Fruit fly (Drosophila melanogaster) whole organism, embryonic: ENCODE data around the gene Tre1.
A peak's percentile ranks its signal among the peaks of the same experiment; 100 is the strongest.

Experiments
- C15 ChIP-seq: fragments of 200-800 bp; sonication (Bioruptor generic); IDR thresholded peaks from 3 replicates; pipeline ENCODE4 v1.3.6; 2022; ENCODE audit warnings: missing biosample characterization, missing genetic modification characterization
- CG11085 ChIP-seq: fragments of 200-800 bp; sonication (Bioruptor generic); IDR thresholded peaks from 2 replicates; pipeline ENCODE4 v1.3.6; 2022; ENCODE audit warnings: missing biosample characterization, missing genetic modification characterization
- CG11247 ChIP-seq: fragments of 200-800 bp; sonication (Bioruptor generic); IDR thresholded peaks from 2 replicates; pipeline ENCODE4 v1.3.6; 2022; ENCODE audit warnings: missing biosample characterization, missing genetic modification characterization
- CG12942 ChIP-seq: fragments of 200-800 bp; sonication (Bioruptor generic); optimal IDR thresholded peaks from 3 replicates; lab custom pipeline; 2016; ENCODE audit warnings: missing biosample characterization, missing genetic modification characterization
- CG13287 ChIP-seq: fragments of 200-800 bp; sonication (Bioruptor generic); IDR thresholded peaks from 2 replicates; pipeline ENCODE4 v1.3.6; 2022; ENCODE audit warnings: missing biosample characterization, missing genetic modification characterization; ENCODE audit not compliant: partially characterized antibody
- CG13624 ChIP-seq: fragments of 200-800 bp; sonication (Bioruptor generic); optimal IDR thresholded peaks from 2 replicates; lab custom pipeline; 2016; ENCODE audit warnings: missing biosample characterization, missing genetic modification characterization
- CG13894 ChIP-seq: fragments of 200-800 bp; sonication (Bioruptor generic); optimal IDR thresholded peaks from 3 replicates; lab custom pipeline; 2018; ENCODE audit warnings: missing biosample characterization, mild to moderate bottlenecking, missing genetic modification characterization, moderate library complexity
- CG15269 ChIP-seq: fragments of 200-800 bp; sonication (Bioruptor generic); optimal IDR thresholded peaks from 2 replicates; lab custom pipeline; 2018; ENCODE audit warnings: missing biosample characterization, mild to moderate bottlenecking, missing genetic modification characterization, moderate library complexity
- CG15479 ChIP-seq: fragments of 200-800 bp; sonication (Bioruptor generic); optimal IDR thresholded peaks from 3 replicates; lab custom pipeline; 2019; ENCODE audit warnings: missing biosample characterization, mild to moderate bottlenecking, missing genetic modification characterization, moderate library complexity
- CG1602 ChIP-seq: fragments of 200-800 bp; sonication (Bioruptor generic); optimal IDR thresholded peaks from 3 replicates; lab custom pipeline; 2016; ENCODE audit warnings: missing biosample characterization, missing genetic modification characterization
- CG1647 ChIP-seq: fragments of 200-800 bp; sonication (Bioruptor generic); optimal IDR thresholded peaks from 3 replicates; lab custom pipeline; 2016; ENCODE audit warnings: missing biosample characterization, missing genetic modification characterization
- CG17359 ChIP-seq: fragments of 200-800 bp; sonication (Bioruptor generic); optimal IDR thresholded peaks from 3 replicates; lab custom pipeline; 2018; ENCODE audit warnings: missing biosample characterization, mild to moderate bottlenecking, missing genetic modification characterization, moderate library complexity
- CG18262 ChIP-seq: fragments of 200-800 bp; optimal IDR thresholded peaks from 3 replicates; lab custom pipeline; 2019; ENCODE audit warnings: missing biosample characterization, mild to moderate bottlenecking, missing genetic modification characterization, moderate library complexity
- CG1832 ChIP-seq: fragments of 200-800 bp; sonication (Bioruptor generic); optimal IDR thresholded peaks from 2 replicates; lab custom pipeline; 2017; ENCODE audit warnings: missing biosample characterization, mild to moderate bottlenecking, missing genetic modification characterization, inconsistent platforms
- CG18619 ChIP-seq: fragments of 200-800 bp; sonication (Bioruptor generic); optimal IDR thresholded peaks from 3 replicates; lab custom pipeline; 2017; ENCODE audit warnings: missing biosample characterization, mild to moderate bottlenecking, missing genetic modification characterization
- CG2199 ChIP-seq: fragments of 200-800 bp; sonication (Bioruptor generic); IDR thresholded peaks from 3 replicates; pipeline ENCODE4 v1.3.6; 2022; ENCODE audit warnings: missing biosample characterization, missing genetic modification characterization
- CG3065 ChIP-seq: fragments of 200-800 bp; sonication (Bioruptor generic); optimal IDR thresholded peaks from 2 replicates; lab custom pipeline; 2016; ENCODE audit warnings: missing biosample characterization, missing genetic modification characterization
- CG3726 ChIP-seq: fragments of 200-800 bp; sonication (Bioruptor generic); IDR thresholded peaks from 3 replicates; pipeline ENCODE4, ENCODE4 v1.3.6; 2022; ENCODE audit warnings: missing biosample characterization, missing genetic modification characterization
- CG3838 ChIP-seq: fragments of 200-800 bp; sonication (Bioruptor generic); optimal IDR thresholded peaks from 3 replicates; lab custom pipeline; 2016; ENCODE audit warnings: missing biosample characterization, missing genetic modification characterization
- CG5180 ChIP-seq: fragments of 200-800 bp; sonication (Bioruptor generic); optimal IDR thresholded peaks from 3 replicates; lab custom pipeline; 2017; ENCODE audit warnings: missing biosample characterization, missing genetic modification characterization, mild to moderate bottlenecking, moderate library complexity, missing genetic modification reagents
- CG6765 ChIP-seq: fragments of 200-800 bp; sonication (Bioruptor generic); optimal IDR thresholded peaks from 3 replicates; lab custom pipeline; 2017; ENCODE audit warnings: missing biosample characterization, mild to moderate bottlenecking, missing genetic modification characterization
- CG9609 ChIP-seq: fragments of 200-800 bp; sonication (Bioruptor generic); optimal IDR thresholded peaks from 3 replicates; lab custom pipeline; 2016; ENCODE audit warnings: missing biosample characterization, missing genetic modification characterization
- CG9817 ChIP-seq: fragments of 200-800 bp; sonication (Bioruptor generic); optimal IDR thresholded peaks from 2 replicates; lab custom pipeline; 2018; ENCODE audit warnings: missing biosample characterization, mild to moderate bottlenecking, missing genetic modification characterization, moderate library complexity
- Chrac-16 ChIP-seq: fragments of 200-800 bp; sonication (Bioruptor generic); optimal IDR thresholded peaks from 3 replicates; lab custom pipeline; 2016; ENCODE audit warnings: missing biosample characterization, missing genetic modification characterization
- Doc2 ChIP-seq: fragments of 200-800 bp; sonication (Bioruptor generic); IDR thresholded peaks from 2 replicates; pipeline ENCODE4 v1.3.6; 2022; ENCODE audit warnings: missing biosample characterization, missing genetic modification characterization
- Ets65A ChIP-seq: fragments of 200-800 bp; sonication (Bioruptor generic); peaks from one replicate; lab custom pipeline; 2016; ENCODE audit warnings: missing biosample characterization, missing genetic modification characterization
- Gsc ChIP-seq: fragments of 200-800 bp; sonication (Bioruptor generic); IDR thresholded peaks from 2 replicates; pipeline ENCODE4 v1.3.6; 2022; ENCODE audit warnings: missing biosample characterization, missing genetic modification characterization
- Gug ChIP-seq: fragments of 200-800 bp; sonication (Bioruptor generic); IDR thresholded peaks from 4 replicates; pipeline ENCODE4 v1.3.6; 2022; ENCODE audit warnings: missing biosample characterization, missing genetic modification characterization
- HHEX ChIP-seq: fragments of 200-800 bp; sonication (Bioruptor generic); optimal IDR thresholded peaks from 3 replicates; lab custom pipeline; 2017; ENCODE audit warnings: missing biosample characterization, mild to moderate bottlenecking, missing genetic modification characterization, missing genetic modification reagents
- HLHmδ ChIP-seq: fragments of 200-800 bp; sonication (Bioruptor generic); optimal IDR thresholded peaks from 2 replicates; lab custom pipeline; 2018; ENCODE audit warnings: missing biosample characterization, mild to moderate bottlenecking, missing genetic modification characterization, moderate library complexity
- Hr78 ChIP-seq, 2 experiments: fragments of 200-800 bp in 1 of 2; fragments of >200 bp in 1 of 2; sonication (Bioruptor generic) in 1 of 2; optimal IDR thresholded peaks; 2 replicates each; lab custom pipeline; 2017 to 2019; ENCODE audit warnings: missing biosample characterization in 2 of 2, missing genetic modification characterization in 2 of 2, mild to moderate bottlenecking in 1 of 2, moderate library complexity in 1 of 2
- Mad ChIP-seq: fragments of 200-800 bp; sonication (Bioruptor generic); optimal IDR thresholded peaks from 2 replicates; lab custom pipeline; 2016; ENCODE audit warnings: missing biosample characterization, missing genetic modification characterization
- Med ChIP-seq: fragments of 200-800 bp; sonication (Bioruptor generic); peaks from one replicate; lab custom pipeline; 2016; ENCODE audit warnings: missing biosample characterization, missing genetic modification characterization, mild to moderate bottlenecking, inconsistent platforms, moderate library complexity
- Oli ChIP-seq: fragments of 200-800 bp; sonication (Bioruptor generic); optimal IDR thresholded peaks from 2 replicates; lab custom pipeline; 2018; ENCODE audit warnings: missing biosample characterization, mild to moderate bottlenecking, missing genetic modification characterization, moderate library complexity
- Optix ChIP-seq: fragments of 200-800 bp; sonication (Bioruptor generic); IDR thresholded peaks from 3 replicates; pipeline ENCODE4 v1.3.6; 2022; ENCODE audit warnings: missing biosample characterization, missing genetic modification characterization
- Scr ChIP-seq: fragments of 200-800 bp; sonication (Bioruptor generic); IDR thresholded peaks from 2 replicates; pipeline ENCODE4 v1.3.6; 2022; ENCODE audit warnings: missing biosample characterization, missing genetic modification characterization; ENCODE audit not compliant: partially characterized antibody
- Usf ChIP-seq: fragments of 200-800 bp; sonication (Bioruptor generic); optimal IDR thresholded peaks from 2 replicates; lab custom pipeline; 2017; ENCODE audit warnings: missing genotype, missing biosample characterization, missing genetic modification characterization
- Xbp1 ChIP-seq: fragments of 200-800 bp; sonication (Bioruptor generic); optimal IDR thresholded peaks from 3 replicates; lab custom pipeline; 2016; ENCODE audit warnings: missing biosample characterization, mild to moderate bottlenecking, missing genetic modification characterization
- disco-r ChIP-seq: fragments of 200-800 bp; sonication (Bioruptor generic); optimal IDR thresholded peaks from 2 replicates; lab custom pipeline; 2016; ENCODE audit warnings: missing biosample characterization, missing genetic modification characterization
- h ChIP-seq: fragments of >200 bp; optimal IDR thresholded peaks from 2 replicates; lab custom pipeline; 2017
- kah ChIP-seq: fragments of 200-800 bp; sonication (Bioruptor generic); optimal IDR thresholded peaks from 2 replicates; lab custom pipeline; 2018; ENCODE audit warnings: missing biosample characterization, mild to moderate bottlenecking, missing genetic modification characterization
- klu ChIP-seq: fragments of 200-800 bp; sonication (Bioruptor generic); IDR thresholded peaks from 2 replicates; pipeline ENCODE4 v1.3.6; 2022; ENCODE audit warnings: missing biosample characterization, missing genetic modification characterization
- lmd ChIP-seq: fragments of 200-800 bp; sonication (Bioruptor generic); IDR thresholded peaks from 2 replicates; pipeline ENCODE4 v1.3.6; 2022; ENCODE audit warnings: missing biosample characterization, missing genetic modification characterization
- odd ChIP-seq: fragments of 200-800 bp; sonication (Bioruptor generic); optimal IDR thresholded peaks from 2 replicates; lab custom pipeline; 2017; ENCODE audit warnings: missing biosample characterization, mild to moderate bottlenecking, missing genetic modification characterization
- prd ChIP-seq, 3 experiments: fragments of >200 bp in 2 of 3; fragments of 200-800 bp in 1 of 3; sonication (Bioruptor generic) in 1 of 3; optimal IDR thresholded peaks in 2 of 3; IDR thresholded peaks in 1 of 3; 2 replicates in 2 of 3; 3 replicates in 1 of 3; pipeline versions ENCODE4 v1.3.6 to Lab custom; 2017 to 2022; ENCODE audit warnings: missing biosample characterization in 1 of 3, missing genetic modification characterization in 1 of 3
- psq ChIP-seq: fragments of 200-800 bp; sonication (Bioruptor generic); optimal IDR thresholded peaks from 2 replicates; lab custom pipeline; 2017; ENCODE audit warnings: missing biosample characterization, missing genetic modification characterization
- tll ChIP-seq, 2 experiments: fragments of 200-800 bp in 1 of 2; fragments of >200 bp in 1 of 2; sonication (Bioruptor generic) in 1 of 2; optimal IDR thresholded peaks; 2 replicates each; lab custom pipeline; 2017 to 2019; ENCODE audit warnings: missing biosample characterization in 2 of 2, missing genetic modification characterization in 2 of 2, mild to moderate bottlenecking in 1 of 2, moderate library complexity in 1 of 2
- vvl ChIP-seq: fragments of 200-800 bp; sonication (Bioruptor generic); IDR thresholded peaks from 2 replicates; pipeline ENCODE4 v1.3.6; 2022; ENCODE audit warnings: missing biosample characterization, missing genetic modification characterization
- wdn ChIP-seq: fragments of 200-800 bp; sonication (Bioruptor generic); IDR thresholded peaks from 2 replicates; pipeline ENCODE4 v1.3.6; 2022; ENCODE audit warnings: missing biosample characterization, missing genetic modification characterization
- zfh2 ChIP-seq: fragments of 200-800 bp; sonication (Bioruptor generic); optimal IDR thresholded peaks from 2 replicates; lab custom pipeline; 2016; ENCODE audit warnings: missing biosample characterization, missing genetic modification characterization

Tre1 gene

DNA sequence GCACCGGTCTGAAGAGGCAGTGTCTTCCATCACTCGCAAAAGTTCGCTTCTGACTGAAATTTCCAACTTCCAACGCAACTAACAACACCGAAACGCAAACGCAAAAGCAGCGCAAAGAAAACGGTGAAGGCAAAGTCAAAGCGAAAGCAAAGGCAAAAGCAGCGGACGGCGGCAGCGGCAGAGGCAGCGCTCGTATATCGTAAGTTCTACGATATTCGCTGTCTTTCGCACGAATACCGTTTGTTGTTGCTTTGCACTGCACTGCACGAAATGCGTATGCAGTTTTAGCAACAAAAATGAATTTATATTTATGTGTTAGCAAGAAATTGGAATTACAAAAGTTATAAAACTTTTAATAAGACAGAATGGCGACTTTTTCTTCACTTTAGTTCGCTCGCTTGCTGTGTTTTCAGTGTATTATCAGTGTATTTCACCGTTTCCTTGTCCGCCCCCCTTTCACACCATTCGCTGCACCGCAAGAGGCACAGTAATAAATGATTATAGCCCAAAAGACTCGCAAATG, 31.3 kb downstream of the Tre1 start, which contains the start of gene OtopLa (continued):
- TF ChIP-seq Doc2 (no peak), tll (GFP tag; optimal IDR thresholded peaks at IDR 0.05; lab: Kevin White, UChicago) (no peak), wdn (GFP tag; lab: Robert Waterston, UW) (peak; percentile 60; the same call in 1 of the 2 replicates), C15 (no peak), CG9817 (tag; lab: Kevin White, UChicago) (peak; percentile 69), Optix (GFP tag; lab: Robert Waterston, UW) (peak; percentile 79), CG1647 (GFP tag; lab: Kevin White, UChicago) (peak; percentile 53), Oli (peak; percentile 85), CG3065 (peak; percentile 34), Scr (GFP tag; lab: Robert Waterston, UW) (no peak), kah (GFP tag; lab: Kevin White, UChicago) (peak; percentile 66), CG15269 (tag; lab: Kevin White, UChicago) (peak; percentile 82), klu (GFP tag; lab: Robert Waterston, UW) (peak; percentile 65), CG3726 (GFP tag; lab: Robert Waterston, UW) (peak; percentile 69; the same call in 2 of the 3 replicates), CG12942 (GFP tag; lab: Kevin White, UChicago) (peak; percentile 65), CG11247 (GFP tag; lab: Robert Waterston, UW) (peak; percentile 78), CG3838 (GFP tag; lab: Kevin White, UChicago) (peak; percentile 18), CG2199 (no peak), Ets65A (peak; percentile 97), CG18262 (tag; lab: Kevin White, UChicago) (peak; percentile 79), CG6765 (GFP tag; lab: Kevin White, UChicago) (peak; percentile 40), Chrac-16 (GFP tag; lab: Kevin White, UChicago) (peak; percentile 73), vvl (GFP tag; lab: Robert Waterston, UW) (peak; percentile 94), CG18619 (GFP tag; lab: Kevin White, UChicago) (peak; percentile 67), lmd (GFP tag; lab: Robert Waterston, UW) (peak; percentile 84), odd (peak; percentile 76), Med (GFP tag; lab: Kevin White, UChicago) (peak; percentile 97), CG13894 (peak; percentile 54), CG9609 (GFP tag; lab: Kevin White, UChicago) (peak; percentile 71), h (no peak), Xbp1 (GFP tag; lab: Kevin White, UChicago) (peak; percentile 87), Hr78 (GFP tag; optimal IDR thresholded peaks at IDR 0.05; lab: Kevin White, UChicago) (no peak), Usf (GFP tag; lab: Kevin White, UChicago) (peak; percentile 25), Gsc (GFP tag; lab: Robert Waterston, UW) (peak; percentile 60), CG13287 (GFP tag; lab: Robert Waterston, UW) (no peak), CG1602 (GFP tag; lab: Kevin White, UChicago) (peak; percentile 69), CG13624 (GFP tag; lab: Kevin White, UChicago) (peak; percentile 68), Gug (GFP tag; lab: Robert Waterston, UW) (peak; percentile 70; the same call in 3 of the 4 replicates), prd (optimal IDR thresholded peaks at IDR 0.05; lab: Kevin White, UChicago) (no peak), prd (GFP tag; IDR thresholded peaks at IDR 0.05; lab: Robert Waterston, UW) (peak; percentile 87), psq (GFP tag; lab: Kevin White, UChicago) (peak; percentile 68), HHEX (peak; percentile 73), CG15479 (GFP tag; lab: Kevin White, UChicago) (no peak), CG11085 (GFP tag; lab: Robert Waterston, UW) (peak; percentile 37; the same call in 1 of the 2 replicates), HLHmδ (GFP tag; lab: Kevin White, UChicago) (no peak), zfh2 (peak; percentile 26), CG5180 (peak; percentile 68), CG1832 (GFP tag; lab: Kevin White, UChicago) (no peak), disco-r (GFP tag; lab: Kevin White, UChicago) (peak; percentile 43), CG17359 (tag; lab: Kevin White, UChicago) (peak; percentile 88), Mad (GFP tag; lab: Kevin White, UChicago) (peak; percentile 55)
